Fruit fly (Drosophila melanogaster) Kc167 (cell line): ENCODE results near the gene CG13058.

ENCODE experiments used
- h ChIP-seq: fragments of >200 bp; optimal IDR thresholded peaks from 3 replicates; lab custom pipeline; 2018; ENCODE audit warnings: missing external identifiers
- insv ChIP-seq: fragments of >200 bp; optimal IDR thresholded peaks from 3 replicates; lab custom pipeline; 2018; ENCODE audit warnings: missing external identifiers
- psq ChIP-seq: fragments of >200 bp; optimal IDR thresholded peaks from 2 replicates; lab custom pipeline; 2017; ENCODE audit warnings: missing external identifiers

DNA sequence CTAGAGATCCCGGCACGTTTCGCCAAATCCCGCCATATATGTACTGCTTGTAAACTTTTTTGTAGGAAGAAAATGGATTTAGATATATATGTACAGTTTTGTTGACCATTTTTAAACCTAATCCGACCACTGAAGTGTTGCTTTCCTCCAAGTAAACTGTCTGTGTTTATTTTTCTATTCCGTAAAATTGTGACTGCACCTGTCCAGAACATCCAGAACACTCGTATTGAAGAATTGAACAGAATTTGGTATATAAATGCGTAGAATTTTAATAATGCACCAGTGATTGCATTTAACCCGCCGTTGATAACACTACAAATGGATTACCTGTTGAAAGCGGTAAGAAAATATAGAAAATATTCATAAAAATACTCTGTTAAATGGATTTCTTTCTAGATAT is 24.7 kb upstream of the CG13058 start, which contains the start of gene CG43249:
- TF ChIP-seq h (no peak), insv (lab: Kevin White, UChicago) (no peak), psq (lab: Kevin White, UChicago) (no peak)
